Worm (Caenorhabditis elegans): Measurements from ENCODE around the gene rsf-1.

ce11 chrII:11270829-11271228 is 35.4 kb upstream of the rsf-1 start:
- TF ChIP-seq elt-2 (tag; optimal IDR thresholded peaks at IDR 0.05) (no peak), aly-2 (tag; optimal IDR thresholded peaks at IDR 0.05) (no peak), alr-1 (tag; optimal IDR thresholded peaks at IDR 0.05; ENCODE audit: borderline replicate concordance) (no peak), nhr-28 (tag; optimal IDR thresholded peaks at IDR 0.05) (no peak), snpc-4 (tag; optimal IDR thresholded peaks at IDR 0.05) (no peak), ces-1 (GFP tag; optimal IDR thresholded peaks at IDR 0.05) (no peak), pax-3 (tag; optimal IDR thresholded peaks at IDR 0.05) (no peak), zag-1 (tag; optimal IDR thresholded peaks at IDR 0.05) (no peak), fkh-10 (GFP tag; optimal IDR thresholded peaks at IDR 0.05) (no peak), dpl-1 (GFP tag; optimal IDR thresholded peaks at IDR 0.05) (no peak)
